In genomic region chr2L:6922091-6922753, dm6 we compare ENCODE assay signal across 1 fruit fly cellular context.
TF ChIP-seq lines count a peak whose summit lies in the region.

No protein-coding gene starts in this region.

TF ChIP-seq in whole organism, embryonic, 481 proteins besides CTCF, POLR2A, EP300 and RAD21 (continued from another document):
- no peak for TF ChIP-seq CG11504 (tag; optimal IDR thresholded peaks at IDR 0.05; lab: Kevin White, UChicago)
- TF ChIP-seq kah (GFP tag; optimal IDR thresholded peaks at IDR 0.05; lab: Kevin White, UChicago), result peak; percentile 1
- peak; percentile 63 for TF ChIP-seq Mad (GFP tag; optimal IDR thresholded peaks at IDR 0.05; lab: Kevin White, UChicago)
- peak; percentile 74 for TF ChIP-seq nerfin-1 (tag; optimal IDR thresholded peaks at IDR 0.05; lab: Kevin White, UChicago)
- TF ChIP-seq CG4404 (GFP tag; IDR thresholded peaks at IDR 0.05; lab: Robert Waterston, UW), result no peak
- TF ChIP-seq Side (GFP tag; optimal IDR thresholded peaks at IDR 0.05; lab: Kevin White, UChicago), result peak; percentile 73
- TF ChIP-seq CG10979 (tag; optimal IDR thresholded peaks at IDR 0.05; lab: Kevin White, UChicago), result peak; percentile 78
- no peak for TF ChIP-seq ham (GFP tag; IDR thresholded peaks at IDR 0.05; lab: Robert Waterston, UW)
- no peak for TF ChIP-seq Deaf1 (tag; optimal IDR thresholded peaks at IDR 0.05; lab: Kevin White, UChicago)
- TF ChIP-seq CG11093 (GFP tag; IDR thresholded peaks at IDR 0.05; lab: Robert Waterston, UW), result no peak
- no peak for TF ChIP-seq bigmax (GFP tag; optimal IDR thresholded peaks at IDR 0.05; lab: Kevin White, UChicago)
- TF ChIP-seq CG8388 (GFP tag; optimal IDR thresholded peaks at IDR 0.05; lab: Kevin White, UChicago), result peak; percentile 74
- peak; percentile 72 for TF ChIP-seq ap (GFP tag; IDR thresholded peaks at IDR 0.05; lab: Robert Waterston, UW)
- TF ChIP-seq trem (tag; optimal IDR thresholded peaks at IDR 0.05; lab: Kevin White, UChicago), result peak; percentile 37
- TF ChIP-seq CG17359 (tag; optimal IDR thresholded peaks at IDR 0.05; lab: Kevin White, UChicago), result peak; percentile 83
- TF ChIP-seq CG10274 (GFP tag; optimal IDR thresholded peaks at IDR 0.05; lab: Kevin White, UChicago), result no peak
- no peak for TF ChIP-seq Eip74EF (GFP tag; optimal IDR thresholded peaks at IDR 0.05; lab: Kevin White, UChicago)
- TF ChIP-seq croc (GFP tag; conservative IDR thresholded peaks at IDR 0.05; lab: Robert Waterston, UW), result no peak
- no peak for TF ChIP-seq Poxn (GFP tag; IDR thresholded peaks at IDR 0.05; lab: Robert Waterston, UW)
- TF ChIP-seq CG8765 (GFP tag; IDR thresholded peaks at IDR 0.05; lab: Robert Waterston, UW), result no peak; the same call in 1 of the 2 replicates
- peak; percentile 67 to 75 for TF ChIP-seq chif (GFP tag; optimal IDR thresholded peaks at IDR 0.05; lab: Kevin White, UChicago)
- peak; percentile 46 for TF ChIP-seq CG16863 (GFP tag; optimal IDR thresholded peaks at IDR 0.05; lab: Kevin White, UChicago)
- peak; percentile 61 for TF ChIP-seq zfh2 (GFP tag; optimal IDR thresholded peaks at IDR 0.05; lab: Kevin White, UChicago)
- no peak; the same call in 1 of the 3 replicates for TF ChIP-seq ci (GFP tag; IDR thresholded peaks at IDR 0.05; lab: Robert Waterston, UW)
- peak; percentile 76 for TF ChIP-seq Xbp1 (GFP tag; optimal IDR thresholded peaks at IDR 0.05; lab: Kevin White, UChicago)
- TF ChIP-seq CG4730 (GFP tag; IDR thresholded peaks at IDR 0.05; lab: Robert Waterston, UW), result no peak; the same call in 1 of the 2 replicates
- TF ChIP-seq C15 (GFP tag; IDR thresholded peaks at IDR 0.05; lab: Robert Waterston, UW), result 0 out of 3 replicates have a peak, but pooled peaks have one; percentile 55
TF ChIP-seq in whole organism, embryonic: peak in this region for 226.
